Fruit fly (Drosophila melanogaster) whole organism, wandering third instar larva: ENCODE results near the gene Nmd3.
A peak's percentile ranks its signal among the peaks of the same experiment; 100 is the strongest.

Source experiments
- Myc ChIP-seq: fragments of >200 bp; optimal IDR thresholded peaks from 2 replicates; lab custom pipeline; 2017
- Sp1 ChIP-seq: fragments of 200-800 bp; sonication (Bioruptor generic); optimal IDR thresholded peaks from 3 replicates; lab custom pipeline; 2019; ENCODE audit warnings: missing biosample characterization, mild to moderate bottlenecking, missing genetic modification characterization, moderate library complexity
- brk ChIP-seq: fragments of 200-800 bp; sonication (Bioruptor generic); optimal IDR thresholded peaks from 2 replicates; lab custom pipeline; 2016; ENCODE audit warnings: missing biosample characterization, mild to moderate bottlenecking, missing genetic modification characterization
- ey ChIP-seq: fragments of 200-800 bp; sonication (Bioruptor generic); optimal IDR thresholded peaks from 2 replicates; lab custom pipeline; 2016; ENCODE audit warnings: missing biosample characterization, missing genetic modification characterization
- h ChIP-seq: fragments of 200-800 bp; sonication (Bioruptor generic); optimal IDR thresholded peaks from 3 replicates; lab custom pipeline; 2016; ENCODE audit warnings: missing biosample characterization, mild to moderate bottlenecking, missing genetic modification characterization
- lola ChIP-seq: fragments of >200 bp; optimal IDR thresholded peaks from 2 replicates; lab custom pipeline; 2017; ENCODE audit warnings: missing biosample characterization, missing genetic modification characterization

DNA sequence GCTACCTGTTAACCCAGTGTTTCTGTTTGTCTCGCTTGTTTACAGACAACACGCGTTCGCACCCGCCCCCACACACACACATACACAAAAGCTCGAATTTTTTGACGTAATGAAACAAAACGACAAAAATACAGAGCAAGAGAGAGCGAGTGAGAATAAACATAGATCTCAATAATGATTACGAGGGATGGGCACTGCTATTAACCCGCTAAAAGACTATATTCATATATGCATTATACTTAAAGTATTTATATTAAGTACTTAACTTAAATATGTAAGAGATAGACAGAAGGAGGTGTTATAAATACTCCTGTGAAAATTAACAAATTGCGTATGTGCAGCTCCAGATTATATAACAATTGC is 42.6 kb downstream of the Nmd3 start:
- TF ChIP-seq Myc (lab: Kevin White, UChicago) (no peak), Sp1 (GFP tag; lab: Kevin White, UChicago) (peak; percentile 46), ey (no peak), lola (no peak), h (peak; percentile 74), brk (no peak)
